Fruit fly (Drosophila melanogaster) whole organism, wandering third instar larva: ENCODE measurements around the gene Dyro.

Experiments used
- Abd-B ChIP-seq: fragments of >200 bp; optimal IDR thresholded peaks from 2 replicates; lab custom pipeline; 2017; ENCODE audit warnings: missing biosample characterization, missing genetic modification characterization
- Jra ChIP-seq: sonication (Bioruptor generic); optimal IDR thresholded peaks from 2 replicates; lab custom pipeline; 2016; ENCODE audit warnings: missing biosample characterization, missing genetic modification characterization
- Rel ChIP-seq, 2 experiments: fragments of 200-800 bp; sonication (Bioruptor generic) in 1 of 2; optimal IDR thresholded peaks; 2 replicates in 1 of 2; 3 replicates in 1 of 2; lab custom pipeline; 2016 to 2019; ENCODE audit warnings: mild to moderate bottlenecking in 2 of 2, missing biosample characterization in 2 of 2, missing genetic modification characterization in 2 of 2, moderate library complexity in 1 of 2
- Sp1 ChIP-seq: fragments of 200-800 bp; sonication (Bioruptor generic); optimal IDR thresholded peaks from 3 replicates; lab custom pipeline; 2019; ENCODE audit warnings: missing biosample characterization, mild to moderate bottlenecking, missing genetic modification characterization, moderate library complexity
- brk ChIP-seq: fragments of 200-800 bp; sonication (Bioruptor generic); optimal IDR thresholded peaks from 2 replicates; lab custom pipeline; 2016; ENCODE audit warnings: missing biosample characterization, mild to moderate bottlenecking, missing genetic modification characterization
- dmrt93B ChIP-seq: fragments of 200-800 bp; sonication (Bioruptor generic); optimal IDR thresholded peaks from 2 replicates; lab custom pipeline; 2018; ENCODE audit warnings: missing biosample characterization, mild to moderate bottlenecking, missing genetic modification characterization
- dsf ChIP-seq: sonication (Bioruptor generic); optimal IDR thresholded peaks from 2 replicates; lab custom pipeline; 2016; ENCODE audit warnings: missing biosample characterization, missing genetic modification characterization, borderline replicate concordance
- ey ChIP-seq: fragments of 200-800 bp; sonication (Bioruptor generic); optimal IDR thresholded peaks from 2 replicates; lab custom pipeline; 2016; ENCODE audit warnings: missing biosample characterization, missing genetic modification characterization
- foxo ChIP-seq, 2 experiments: fragments of 200-800 bp; sonication (Bioruptor generic); optimal IDR thresholded peaks; 2 replicates in 1 of 2; 3 replicates in 1 of 2; lab custom pipeline; 2016 to 2017; ENCODE audit warnings: missing biosample characterization in 2 of 2, missing genetic modification characterization in 2 of 2
- fru ChIP-seq: fragments of 200-800 bp; sonication (Bioruptor generic); optimal IDR thresholded peaks from 3 replicates; lab custom pipeline; 2016; ENCODE audit warnings: missing biosample characterization, mild to moderate bottlenecking, missing genetic modification characterization
- tai ChIP-seq: sonication (Bioruptor generic); optimal IDR thresholded peaks from 2 replicates; lab custom pipeline; 2016; ENCODE audit warnings: missing biosample characterization, missing genetic modification characterization

DNA sequence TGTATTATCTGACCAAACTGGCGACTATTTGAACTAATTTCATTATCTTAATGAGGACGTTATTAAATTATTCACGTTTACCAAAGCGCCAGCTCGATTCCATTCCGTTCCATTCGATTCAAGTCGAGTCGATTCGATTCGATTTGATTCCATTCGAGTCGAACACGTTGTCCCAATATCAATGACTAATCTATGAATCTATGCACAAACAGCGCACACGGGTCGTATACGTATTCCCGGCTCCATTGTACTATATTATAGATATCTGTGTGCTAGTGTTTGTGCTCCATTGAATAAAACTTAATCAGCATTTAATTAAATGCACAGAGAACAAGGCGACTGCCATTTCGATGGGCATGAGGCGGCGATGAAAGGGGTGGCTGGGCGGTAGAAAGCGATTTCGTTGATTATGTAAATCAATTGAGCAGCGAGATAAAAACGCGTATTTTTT lies 56.5 kb downstream of the Dyro start:
- TF ChIP-seq ey (GFP tag; lab: Kevin White, UChicago) (no peak), Rel (GFP tag; optimal IDR thresholded peaks at IDR 0.05; lab: Kevin White, UChicago) (no peak), Rel (tag; optimal IDR thresholded peaks at IDR 0.05; lab: Kevin White, UChicago) (peak; percentile 5), tai (GFP tag; lab: Kevin White, UChicago) (peak; percentile 9), Sp1 (no peak), fru (no peak), Jra (GFP tag; lab: Kevin White, UChicago) (no peak), foxo (GFP tag; optimal IDR thresholded peaks at IDR 0.05; lab: Kevin White, UChicago) (peak in 1 of 2 experiments; percentile 1), Abd-B (no peak), dmrt93B (no peak), brk (GFP tag; lab: Kevin White, UChicago) (no peak), dsf (no peak)
